Fruit fly (Drosophila melanogaster): ENCODE results near the gene CG8565.

CG8565 gene

dm6 chrX:15869843-15870242 lies 32.2 kb downstream of the CG8565 start, which contains the start of gene CG16952 (continued):
- TF ChIP-seq CG7357 (GFP tag; IDR thresholded peaks at IDR 0.05), result peak; percentile 64
- no peak for TF ChIP-seq trh (GFP tag; optimal IDR thresholded peaks at IDR 0.05)
- no peak for TF ChIP-seq tx (GFP tag; optimal IDR thresholded peaks at IDR 0.05)
- no peak for TF ChIP-seq CG5245 (GFP tag; optimal IDR thresholded peaks at IDR 0.05)
- TF ChIP-seq disco-r (GFP tag; optimal IDR thresholded peaks at IDR 0.05), result no peak
- no peak for TF ChIP-seq unpg (GFP tag; optimal IDR thresholded peaks at IDR 0.05)
- no peak for TF ChIP-seq Eip74EF (GFP tag; optimal IDR thresholded peaks at IDR 0.05)
- no peak for TF ChIP-seq CG2202 (tag; optimal IDR thresholded peaks at IDR 0.05)
- peak; percentile 80 for TF ChIP-seq CG2129 (GFP tag; IDR thresholded peaks at IDR 0.05; ENCODE audit: partially characterized antibody)
- no peak for TF ChIP-seq hkb (optimal IDR thresholded peaks at IDR 0.05)
- TF ChIP-seq hkb (GFP tag; IDR thresholded peaks at IDR 0.05), result no peak
- no peak for TF ChIP-seq Atf6 (GFP tag; IDR thresholded peaks at IDR 0.05)
- no peak for TF ChIP-seq Rx (GFP tag; IDR thresholded peaks at IDR 0.05)
- no peak for TF ChIP-seq Oli (tag; optimal IDR thresholded peaks at IDR 0.05)
- peak; percentile 50; the same call in 1 of the 2 replicates for TF ChIP-seq CG42726 (GFP tag; IDR thresholded peaks at IDR 0.05; ENCODE audit: partially characterized antibody)
- TF ChIP-seq gce (GFP tag; IDR thresholded peaks at IDR 0.05), result no peak
- no peak for TF ChIP-seq Oaz (GFP tag; IDR thresholded peaks at IDR 0.05)
- no peak for TF ChIP-seq ci (GFP tag; IDR thresholded peaks at IDR 0.05)
- TF ChIP-seq CG13287 (GFP tag; IDR thresholded peaks at IDR 0.05; ENCODE audit: partially characterized antibody), result peak; percentile 91
- peak; percentile 38; the same call in 1 of the 3 replicates for TF ChIP-seq CG17361 (GFP tag; IDR thresholded peaks at IDR 0.05)
- TF ChIP-seq PHDP (tag; optimal IDR thresholded peaks at IDR 0.05), result no peak
- TF ChIP-seq ab (GFP tag; optimal IDR thresholded peaks at IDR 0.05), result no peak
- no peak for TF ChIP-seq CG7839 (tag; optimal IDR thresholded peaks at IDR 0.05)
- TF ChIP-seq Lim3 (GFP tag; IDR thresholded peaks at IDR 0.05), result no peak
- TF ChIP-seq Atf-2 (GFP tag; optimal IDR thresholded peaks at IDR 0.05), result no peak
- TF ChIP-seq Fer1 (GFP tag; optimal IDR thresholded peaks at IDR 0.05), result no peak
- no peak for TF ChIP-seq CG11398 (GFP tag; optimal IDR thresholded peaks at IDR 0.05)
- no peak for TF ChIP-seq ranshi (GFP tag; IDR thresholded peaks at IDR 0.05)
- TF ChIP-seq CG14014 (GFP tag; IDR thresholded peaks at IDR 0.05), result no peak
- TF ChIP-seq kni (GFP tag; optimal IDR thresholded peaks at IDR 0.05), result no peak
- peak; percentile 12 for TF ChIP-seq CG9727 (GFP tag; optimal IDR thresholded peaks at IDR 0.05)
- no peak for TF ChIP-seq HHEX (GFP tag; optimal IDR thresholded peaks at IDR 0.05)
- no peak for TF ChIP-seq CG6854 (GFP tag; optimal IDR thresholded peaks at IDR 0.05)
- no peak for TF ChIP-seq jumu (GFP tag; optimal IDR thresholded peaks at IDR 0.05)
- no peak for TF ChIP-seq toy (GFP tag; IDR thresholded peaks at IDR 0.05)
- TF ChIP-seq pb (GFP tag; optimal IDR thresholded peaks at IDR 0.05), result no peak
- no peak for TF ChIP-seq ham (GFP tag; IDR thresholded peaks at IDR 0.05)
- TF ChIP-seq CG17912 (GFP tag; optimal IDR thresholded peaks at IDR 0.05), result no peak
- TF ChIP-seq CG16815 (GFP tag; optimal IDR thresholded peaks at IDR 0.05), result no peak
- TF ChIP-seq CG3281 (GFP tag; optimal IDR thresholded peaks at IDR 0.05), result no peak
- TF ChIP-seq CG6654 (GFP tag; optimal IDR thresholded peaks at IDR 0.05), result no peak
- TF ChIP-seq CG10147 (GFP tag; optimal IDR thresholded peaks at IDR 0.05), result peak; percentile 4
- no peak for TF ChIP-seq Hr39 (optimal IDR thresholded peaks at IDR 0.05)
- TF ChIP-seq dmrt99B (tag; optimal IDR thresholded peaks at IDR 0.05), result no peak
- no peak for TF ChIP-seq D19A (tag; optimal IDR thresholded peaks at IDR 0.05)
- TF ChIP-seq Scr (GFP tag; IDR thresholded peaks at IDR 0.05; ENCODE audit: partially characterized antibody), result peak; percentile 93
- peak; percentile 16 for TF ChIP-seq CG15601 (tag; optimal IDR thresholded peaks at IDR 0.05)
- TF ChIP-seq kay (GFP tag; optimal IDR thresholded peaks at IDR 0.05), result no peak
- TF ChIP-seq Drgx (GFP tag; IDR thresholded peaks at IDR 0.05), result no peak
- TF ChIP-seq Ptx1 (GFP tag; IDR thresholded peaks at IDR 0.05), result no peak
- no peak for TF ChIP-seq gsb (GFP tag; IDR thresholded peaks at IDR 0.05)
- no peak for TF ChIP-seq dmrt11E (tag; optimal IDR thresholded peaks at IDR 0.05)

Measured in whole organism, embryonic.